Worm (Caenorhabditis elegans) whole organism, L3 larva: ENCODE results near the gene srr-9.

Experiments
- R02D3.7 ChIP-seq: fragments of 150-350 bp; optimal IDR thresholded peaks from 2 replicates; lab custom pipeline; 2014; ENCODE audit warnings: missing biosample characterization, missing genetic modification characterization
- aly-2 ChIP-seq: fragments of 150-350 bp; optimal IDR thresholded peaks from 2 replicates; lab custom pipeline; 2014; ENCODE audit warnings: missing biosample characterization, missing genetic modification characterization
- ama-1 ChIP-seq: fragments of 150-350 bp; optimal IDR thresholded peaks from 2 replicates; lab custom pipeline; 2018
- ceh-16 ChIP-seq: sonication (generic microtip); optimal IDR thresholded peaks from 2 replicates; lab custom pipeline; 2017; ENCODE audit warnings: missing biosample characterization, missing genetic modification characterization
- ceh-28 ChIP-seq: fragments of 150-350 bp; optimal IDR thresholded peaks from 2 replicates; lab custom pipeline; 2014; ENCODE audit warnings: missing biosample characterization, missing genetic modification reagents, missing genetic modification characterization
- ceh-82 ChIP-seq: fragments of 150-350 bp; optimal IDR thresholded peaks from 2 replicates; lab custom pipeline; 2014; ENCODE audit warnings: missing biosample characterization, missing genetic modification characterization
- ceh-9 ChIP-seq: sonication (generic microtip); optimal IDR thresholded peaks from 2 replicates; lab custom pipeline; 2018; ENCODE audit warnings: missing biosample characterization, missing genetic modification characterization
- daf-12 ChIP-seq: fragments of 150-350 bp; optimal IDR thresholded peaks from 2 replicates; lab custom pipeline; 2014; ENCODE audit warnings: missing biosample characterization, missing genetic modification reagents, missing genetic modification characterization
- egl-27 ChIP-seq: sonication (generic microtip); optimal IDR thresholded peaks from 4 replicates; lab custom pipeline; 2017; ENCODE audit warnings: missing biosample characterization, missing genetic modification reagents, missing genetic modification characterization
- egl-5 ChIP-seq: fragments of 150-350 bp; optimal IDR thresholded peaks from 2 replicates; lab custom pipeline; 2017; ENCODE audit warnings: missing biosample characterization, missing genetic modification reagents, missing genetic modification characterization, inconsistent platforms
- elt-1 ChIP-seq: fragments of 150-350 bp; optimal IDR thresholded peaks from 2 replicates; lab custom pipeline; 2014; ENCODE audit warnings: missing biosample characterization, missing genetic modification characterization
- elt-2 ChIP-seq: sonication (generic microtip); optimal IDR thresholded peaks from 2 replicates; lab custom pipeline; 2016; ENCODE audit warnings: missing genetic modification reagents, mild to moderate bottlenecking, missing genetic modification characterization, missing compliant biosample characterization
- elt-3 ChIP-seq, 3 experiments: fragments of 150-350 bp in 1 of 3; sonication (generic microtip) in 2 of 3; optimal IDR thresholded peaks; 2 replicates in 2 of 3; 4 replicates in 1 of 3; lab custom pipeline; 2014 to 2017; ENCODE audit warnings: missing biosample characterization in 3 of 3, missing genetic modification characterization in 3 of 3
- eor-1 ChIP-seq, 2 experiments: fragments of 150-350 bp; optimal IDR thresholded peaks; 2 replicates each; lab custom pipeline; 2014 to 2018; ENCODE audit warnings: missing biosample characterization in 2 of 2, missing genetic modification characterization in 2 of 2
- fkh-10 ChIP-seq: sonication (generic microtip); optimal IDR thresholded peaks from 2 replicates; lab custom pipeline; 2017; ENCODE audit warnings: missing biosample characterization, missing genetic modification reagents, missing genetic modification characterization
- fkh-2 ChIP-seq: fragments of 150-350 bp; optimal IDR thresholded peaks from 2 replicates; lab custom pipeline; 2014; ENCODE audit warnings: missing biosample characterization, missing genetic modification reagents, missing genetic modification characterization
- hmg-11 ChIP-seq: sonication (generic microtip); optimal IDR thresholded peaks from 2 replicates; lab custom pipeline; 2016; ENCODE audit warnings: missing genetic modification characterization, missing compliant biosample characterization
- jun-1 ChIP-seq: fragments of 150-350 bp; optimal IDR thresholded peaks from 2 replicates; lab custom pipeline; 2014; ENCODE audit warnings: missing biosample characterization, missing genetic modification reagents, missing genetic modification characterization
- lin-15B ChIP-seq: fragments of 150-350 bp; optimal IDR thresholded peaks from 2 replicates; lab custom pipeline; 2014; ENCODE audit warnings: missing biosample characterization, missing genetic modification characterization
- lsy-12 ChIP-seq: sonication (generic microtip); optimal IDR thresholded peaks from 2 replicates; lab custom pipeline; 2016; ENCODE audit warnings: mild to moderate bottlenecking, missing genetic modification characterization, missing compliant biosample characterization
- mdl-1 ChIP-seq: fragments of 150-350 bp; optimal IDR thresholded peaks from 2 replicates; lab custom pipeline; 2014; ENCODE audit warnings: missing biosample characterization, missing genetic modification characterization
- mml-1 ChIP-seq: fragments of 150-350 bp; sonication (generic microtip); optimal IDR thresholded peaks from 3 replicates; lab custom pipeline; 2014; ENCODE audit warnings: missing biosample characterization, missing genetic modification characterization
- nfya-1 ChIP-seq: sonication (generic microtip); optimal IDR thresholded peaks from 2 replicates; lab custom pipeline; 2017; ENCODE audit warnings: missing genetic modification characterization, mild to moderate bottlenecking, missing compliant biosample characterization, antibody characterized with exemption, moderate library complexity; ENCODE audit not compliant: insufficient read depth
- nhr-11 ChIP-seq: fragments of 150-350 bp; optimal IDR thresholded peaks from 2 replicates; lab custom pipeline; 2014; ENCODE audit warnings: missing biosample characterization, missing genetic modification characterization
- nhr-23 ChIP-seq: fragments of 150-350 bp; optimal IDR thresholded peaks from 2 replicates; lab custom pipeline; 2014; ENCODE audit warnings: missing biosample characterization, missing genetic modification reagents, missing genetic modification characterization
- nhr-237 ChIP-seq: fragments of 150-350 bp; optimal IDR thresholded peaks from 2 replicates; lab custom pipeline; 2014; ENCODE audit warnings: missing biosample characterization, missing genetic modification characterization
- nhr-25 ChIP-seq: sonication (generic microtip); optimal IDR thresholded peaks from 2 replicates; lab custom pipeline; 2017; ENCODE audit warnings: missing biosample characterization, missing genetic modification characterization
- nhr-28 ChIP-seq: fragments of 150-350 bp; optimal IDR thresholded peaks from 2 replicates; lab custom pipeline; 2014; ENCODE audit warnings: missing biosample characterization, missing genetic modification characterization
- nhr-43 ChIP-seq: sonication (generic microtip); optimal IDR thresholded peaks from 2 replicates; lab custom pipeline; 2016; ENCODE audit warnings: mild to moderate bottlenecking, missing genetic modification characterization, missing compliant biosample characterization; ENCODE audit not compliant: poor library complexity, severe bottlenecking
- nhr-67 ChIP-seq: fragments of 150-350 bp; optimal IDR thresholded peaks from 2 replicates; lab custom pipeline; 2014; ENCODE audit warnings: missing biosample characterization, missing genetic modification characterization
- pha-4 ChIP-seq: fragments of 150-350 bp; optimal IDR thresholded peaks from 2 replicates; lab custom pipeline; 2014; ENCODE audit warnings: missing biosample characterization, missing genetic modification reagents, missing genetic modification characterization
- sea-2 ChIP-seq: fragments of 150-350 bp; sonication (generic microtip); optimal IDR thresholded peaks from 4 replicates; lab custom pipeline; 2014; ENCODE audit warnings: missing biosample characterization, missing genetic modification reagents, missing genetic modification characterization
- skn-1 ChIP-seq: fragments of 150-350 bp; optimal IDR thresholded peaks from 2 replicates; lab custom pipeline; 2014; ENCODE audit warnings: missing biosample characterization, missing genetic modification characterization
- tbx-2 ChIP-seq: sonication (generic microtip); optimal IDR thresholded peaks from 2 replicates; lab custom pipeline; 2016; ENCODE audit warnings: mild to moderate bottlenecking, missing genetic modification characterization, missing compliant biosample characterization
- unc-62 ChIP-seq: fragments of 150-350 bp; sonication (generic microtip); optimal IDR thresholded peaks from 4 replicates; lab custom pipeline; 2014; ENCODE audit warnings: missing biosample characterization, missing genetic modification reagents, missing genetic modification characterization
- ztf-11 ChIP-seq: fragments of 150-350 bp; optimal IDR thresholded peaks from 2 replicates; lab custom pipeline; 2014; ENCODE audit warnings: missing biosample characterization, missing genetic modification characterization
- ztf-4 ChIP-seq: fragments of 150-350 bp; optimal IDR thresholded peaks from 2 replicates; lab custom pipeline; 2014; ENCODE audit warnings: missing biosample characterization, missing genetic modification characterization

Gene srr-9

DNA sequence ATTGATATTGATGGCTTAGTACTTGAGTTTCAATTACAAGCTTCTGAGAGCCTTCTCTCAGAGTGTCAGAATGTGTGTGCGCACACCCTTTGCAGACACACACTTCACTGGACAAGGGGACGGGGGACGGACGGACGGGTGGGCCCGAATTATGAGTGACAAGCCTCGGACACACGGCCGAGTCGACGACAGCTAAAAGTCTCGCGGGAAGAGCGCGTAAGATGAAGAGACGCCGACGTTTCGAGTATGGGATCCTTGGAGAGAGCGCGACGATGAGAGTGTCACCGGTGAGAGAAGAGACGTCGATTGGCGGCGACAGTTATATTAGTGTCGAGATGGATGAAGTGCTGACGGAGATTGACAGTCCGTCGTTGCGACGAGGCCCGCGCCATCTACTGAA is 8.1 kb downstream of the srr-9 start:
- no peak for TF ChIP-seq aly-2 (tag; lab: Kevin White, UChicago)
- peak; percentile 63 for TF ChIP-seq unc-62
- no peak for TF ChIP-seq nhr-43 (tag; lab: Kevin White, UChicago)
- TF ChIP-seq tbx-2 (tag; lab: Kevin White, UChicago), result no peak
- TF ChIP-seq, all 47 proteins: peak for 1

DNA sequence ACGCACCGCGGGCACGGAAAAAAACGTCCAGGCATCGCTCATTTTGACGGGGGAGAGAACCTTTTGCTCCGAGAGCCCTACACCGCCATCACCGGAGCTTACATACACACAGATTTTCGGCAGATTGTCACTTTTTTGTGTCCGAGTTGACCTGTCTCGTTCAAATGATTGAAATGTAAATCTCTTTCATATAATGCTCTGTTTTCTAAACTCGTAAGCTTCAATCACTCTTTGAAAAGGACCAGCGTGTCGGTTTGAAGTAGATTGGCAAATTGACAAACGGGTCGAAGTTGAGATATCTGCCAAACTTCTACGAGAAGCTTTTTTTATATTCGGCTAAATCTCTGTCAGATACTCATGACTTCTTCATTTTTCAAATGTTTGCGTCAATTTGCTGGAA is 9.3 kb downstream of the srr-9 start:
- TF ChIP-seq nhr-11, result no peak
- TF ChIP-seq mdl-1, result no peak
- TF ChIP-seq ama-1, result no peak
- no peak for TF ChIP-seq R02D3.7 (tag; lab: Kevin White, UChicago)
- no peak for TF ChIP-seq nhr-43 (tag; lab: Kevin White, UChicago)
- no peak for TF ChIP-seq hmg-11 (tag; lab: Kevin White, UChicago)
- TF ChIP-seq nfya-1 (tag; lab: Kevin White, UChicago), result no peak
- no peak for TF ChIP-seq ztf-4 (tag; lab: Kevin White, UChicago)
- no peak for TF ChIP-seq ceh-82
- no peak for TF ChIP-seq nhr-23
- no peak for TF ChIP-seq ceh-28 (tag; lab: Kevin White, UChicago)
- no peak for TF ChIP-seq egl-27 (tag; lab: Kevin White, UChicago)
- no peak for TF ChIP-seq pha-4 (tag; lab: Kevin White, UChicago)
- TF ChIP-seq nhr-67 (tag; lab: Kevin White, UChicago), result no peak
- TF ChIP-seq eor-1 (tag; optimal IDR thresholded peaks at IDR 0.05; lab: Kevin White, UChicago), result no peak
- no peak for TF ChIP-seq elt-1
- TF ChIP-seq lsy-12 (tag; lab: Kevin White, UChicago), result no peak
- TF ChIP-seq, all 47 proteins: peak for 0

DNA sequence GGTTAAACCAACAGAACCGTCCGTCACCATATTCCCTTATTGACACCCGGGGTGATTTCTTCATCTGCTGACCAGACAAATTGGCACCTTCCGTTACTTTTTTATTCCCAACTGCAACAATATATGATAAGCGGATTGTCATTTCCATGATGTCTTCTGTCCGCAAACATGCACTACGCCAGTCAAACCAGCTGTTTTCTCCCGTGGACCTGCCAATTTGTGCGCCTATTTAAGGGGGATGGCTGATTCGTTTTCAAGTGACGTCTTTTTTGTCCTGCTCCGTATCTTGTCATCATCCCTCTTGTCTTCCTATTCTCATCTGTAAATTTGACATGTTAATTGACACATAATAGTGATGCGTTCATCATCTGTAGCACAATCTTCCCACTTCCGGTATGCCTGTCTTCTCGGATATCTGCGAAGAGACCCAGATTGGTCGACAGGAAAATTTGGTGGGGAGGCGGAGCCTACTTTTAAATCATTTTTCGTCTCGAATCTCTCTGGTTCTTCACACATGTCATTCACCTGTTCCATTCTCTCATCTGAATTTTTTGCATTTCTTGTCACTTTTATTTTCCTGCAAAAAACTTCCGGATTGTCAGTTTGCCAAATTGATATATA is 10.3 kb downstream of the srr-9 start:
- TF ChIP-seq tbx-2 (tag; lab: Kevin White, UChicago) (no peak), nhr-28 (no peak), nhr-11 (no peak), ceh-16 (tag; lab: Kevin White, UChicago) (no peak), nhr-23 (no peak), elt-3 (tag; optimal IDR thresholded peaks at IDR 0.05; lab: Kevin White, UChicago) (no peak), fkh-2 (tag; lab: Kevin White, UChicago) (no peak), nhr-67 (tag; lab: Kevin White, UChicago) (no peak), egl-5 (no peak), lsy-12 (tag; lab: Kevin White, UChicago) (no peak), R02D3.7 (tag; lab: Kevin White, UChicago) (no peak), mml-1 (tag; lab: Kevin White, UChicago) (no peak), eor-1 (tag; optimal IDR thresholded peaks at IDR 0.05; lab: Kevin White, UChicago) (no peak), skn-1 (tag; lab: Kevin White, UChicago) (no peak), elt-2 (no peak), elt-1 (no peak), ztf-11 (tag; lab: Kevin White, UChicago) (no peak), sea-2 (no peak), hmg-11 (tag; lab: Kevin White, UChicago) (no peak), fkh-10 (no peak)
- TF ChIP-seq, all 47 proteins: peak for 0

DNA sequence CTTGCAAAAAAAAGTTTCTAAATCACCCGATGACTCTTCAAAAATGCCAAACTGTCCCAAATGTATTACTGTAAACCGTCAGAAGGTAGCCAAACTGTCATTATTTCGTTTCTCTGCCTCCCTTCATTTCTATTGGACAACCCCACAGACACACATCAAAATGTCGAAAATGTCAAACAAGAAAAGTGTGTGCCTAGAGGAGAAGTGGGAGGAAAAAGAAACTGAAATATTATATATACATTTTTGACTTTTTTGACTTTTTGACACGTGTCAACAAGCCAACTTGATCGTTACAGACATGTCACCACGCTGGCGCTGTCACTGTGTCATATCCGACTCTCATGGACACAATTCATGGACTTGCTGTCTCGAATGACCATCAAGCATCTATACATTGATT is 11.9 kb downstream of the srr-9 start:
- TF ChIP-seq nhr-237 (tag; lab: Kevin White, UChicago) (no peak), nhr-25 (tag; lab: Kevin White, UChicago) (no peak), sea-2 (no peak), mdl-1 (no peak), tbx-2 (tag; lab: Kevin White, UChicago) (no peak), ceh-9 (tag; lab: Kevin White, UChicago) (no peak), daf-12 (tag; lab: Kevin White, UChicago) (no peak)

DNA sequence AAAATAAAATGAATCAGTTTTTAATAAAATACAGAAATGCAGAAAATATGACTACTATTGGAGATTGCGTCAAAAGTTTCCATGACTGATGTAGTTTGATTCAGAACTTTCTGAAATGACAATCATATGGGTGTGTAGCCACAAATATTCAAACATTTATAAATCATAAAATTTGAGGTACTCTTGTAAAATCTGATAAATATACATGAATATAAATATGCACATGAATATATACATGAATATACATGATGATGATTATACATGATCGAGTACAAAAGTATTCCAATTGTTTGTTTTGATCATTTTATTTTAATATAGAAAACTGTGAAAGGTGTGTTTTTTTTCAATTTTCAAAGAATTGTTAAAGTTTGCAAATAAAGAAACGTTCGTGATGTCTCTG is 16.7 kb downstream of the srr-9 start, which contains the start of gene T05B11.4:
Gene T05B11.4, minus strand, starts transcription at position 101 of the 400 bp plus-strand sequence.
- no peak for TF ChIP-seq unc-62
- TF ChIP-seq nhr-237 (tag; lab: Kevin White, UChicago), result no peak
- TF ChIP-seq tbx-2 (tag; lab: Kevin White, UChicago), result no peak
- TF ChIP-seq hmg-11 (tag; lab: Kevin White, UChicago), result no peak
- no peak for TF ChIP-seq elt-3 (tag; optimal IDR thresholded peaks at IDR 0.05; lab: Kevin White, UChicago)
- no peak for TF ChIP-seq nhr-11
- no peak for TF ChIP-seq mml-1 (tag; lab: Kevin White, UChicago)
- TF ChIP-seq egl-27 (tag; lab: Kevin White, UChicago), result no peak
- TF ChIP-seq skn-1 (tag; lab: Kevin White, UChicago), result no peak
- no peak for TF ChIP-seq egl-5
- no peak for TF ChIP-seq lsy-12 (tag; lab: Kevin White, UChicago)
- no peak for TF ChIP-seq ceh-82
- TF ChIP-seq nhr-43 (tag; lab: Kevin White, UChicago), result no peak
- TF ChIP-seq jun-1 (tag; lab: Kevin White, UChicago), result no peak
- TF ChIP-seq pha-4 (tag; lab: Kevin White, UChicago), result no peak
- no peak for TF ChIP-seq ama-1
- no peak for TF ChIP-seq lin-15B
- no peak for TF ChIP-seq nhr-23
- TF ChIP-seq, all 47 proteins: peak for 0
